Worm (Caenorhabditis elegans) whole organism, L4/young adult: ENCODE data around the gene nhr-92.
"Not testable (repeated sequence)": the region's sequence is repeated elsewhere in the genome, so short reads cannot be mapped to it uniquely, and the experiment has no call there.

Experiments used
- W03F9.2 ChIP-seq: fragments of 150-350 bp; optimal IDR thresholded peaks from 2 replicates; lab custom pipeline; 2014; ENCODE audit warnings: missing biosample characterization, missing genetic modification characterization
- dao-5 ChIP-seq: sonication (generic microtip); optimal IDR thresholded peaks from 2 replicates; lab custom pipeline; 2016; ENCODE audit warnings: missing genotype, missing genetic modification characterization, moderate library complexity, missing compliant biosample characterization
- him-1 ChIP-seq: sonication (generic microtip); optimal IDR thresholded peaks from 2 replicates; lab custom pipeline; 2016; ENCODE audit warnings: missing genotype, missing genetic modification reagents, missing genetic modification characterization, missing compliant biosample characterization

Gene nhr-92

DNA sequence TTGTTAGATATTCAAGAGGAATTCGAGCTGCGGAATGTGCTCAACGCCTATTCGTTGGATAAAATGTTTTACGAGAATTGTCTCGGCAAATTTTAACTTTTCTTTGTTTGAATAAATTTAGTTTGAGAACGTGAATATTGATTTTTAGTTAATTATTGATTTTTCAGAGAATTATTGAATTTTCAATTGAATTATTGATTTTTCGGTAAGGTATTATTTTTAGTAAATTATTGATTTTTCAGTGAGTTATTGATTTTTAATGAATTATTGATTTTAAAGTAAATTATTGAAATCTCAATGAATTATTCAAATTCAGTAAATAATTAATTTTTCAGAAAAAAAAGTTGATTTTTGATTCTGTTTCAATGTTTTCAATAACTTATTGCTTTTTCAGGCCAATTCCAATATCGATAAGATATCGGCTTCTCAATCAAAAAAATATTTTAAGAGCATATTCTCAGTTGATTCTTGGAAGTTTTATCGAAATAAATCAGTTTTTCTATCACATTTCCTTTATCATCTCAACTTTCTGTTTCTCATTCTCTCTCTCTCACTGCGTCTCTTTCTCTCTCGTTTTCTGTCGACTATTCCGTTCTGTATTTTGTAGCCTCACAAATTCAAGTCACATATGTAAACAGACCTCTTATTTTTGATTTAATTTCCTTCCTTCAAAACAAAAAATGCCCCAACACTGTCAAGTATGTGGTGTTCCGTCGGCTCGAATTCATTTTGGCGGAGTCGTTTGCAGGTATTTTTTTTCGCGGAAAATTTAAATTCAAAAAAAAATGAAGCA, at the start of gene nhr-92:
Gene nhr-92 (plus strand): TSS at position 576 of the 793 bp plus-strand sequence.
- TF ChIP-seq W03F9.2 (tag; lab: Kevin White, UChicago): no peak
- no peak for TF ChIP-seq him-1 (tag; lab: Kevin White, UChicago)
- TF ChIP-seq dao-5 (tag; lab: Kevin White, UChicago): no peak

DNA sequence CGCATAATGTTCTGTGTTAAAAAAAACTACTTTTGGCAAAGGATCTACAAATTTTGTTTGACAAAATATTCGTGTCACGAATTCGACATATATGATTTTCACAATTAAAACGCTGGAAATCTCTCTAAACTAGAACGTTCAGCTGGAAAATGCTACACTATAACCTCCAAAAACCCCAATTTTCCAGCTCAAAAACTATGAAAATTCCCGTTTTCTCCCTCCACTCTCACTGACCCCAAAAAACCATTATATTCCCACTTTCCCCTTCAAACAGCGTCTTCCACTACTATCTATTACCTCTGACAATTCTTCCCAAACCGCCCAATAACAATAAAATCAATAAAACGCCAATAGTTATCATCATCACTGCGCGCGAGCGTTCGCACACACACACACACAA, 43.2 kb upstream of the nhr-92 start, which contains the start of gene Y41D4B.14:
Gene Y41D4B.14 (plus strand): TSS at position 301 of the 400 bp plus-strand sequence.
- TF ChIP-seq W03F9.2 (tag; lab: Kevin White, UChicago): no peak
- no peak for TF ChIP-seq him-1 (tag; lab: Kevin White, UChicago)
- no peak for TF ChIP-seq dao-5 (tag; lab: Kevin White, UChicago)

DNA sequence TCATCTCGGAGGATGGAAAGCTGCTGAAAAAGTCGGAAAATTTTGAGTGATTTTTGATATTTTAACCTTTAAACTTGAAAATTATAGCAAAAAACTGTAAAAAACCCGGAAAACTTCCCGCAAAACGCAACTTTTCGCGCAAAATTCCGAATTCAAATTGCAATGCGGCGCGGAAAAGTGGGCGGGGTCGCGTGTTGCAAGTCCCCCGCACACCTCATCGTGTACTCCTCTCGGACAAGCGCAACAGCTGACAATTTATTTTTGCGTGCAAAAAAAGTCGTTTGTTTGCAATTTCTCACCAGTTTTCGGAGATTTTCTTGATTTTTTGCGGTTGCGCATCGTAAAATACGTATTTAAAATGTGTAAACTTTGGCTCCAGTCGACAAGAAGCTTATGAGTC, 24.1 kb upstream of the nhr-92 start, which contains the start of gene npp-8:
Gene npp-8 (minus strand): TSS at position 23 of the 400 bp plus-strand sequence.
- TF ChIP-seq dao-5 (tag; lab: Kevin White, UChicago) (no peak), W03F9.2 (tag; lab: Kevin White, UChicago) (peak; percentile 88)

DNA sequence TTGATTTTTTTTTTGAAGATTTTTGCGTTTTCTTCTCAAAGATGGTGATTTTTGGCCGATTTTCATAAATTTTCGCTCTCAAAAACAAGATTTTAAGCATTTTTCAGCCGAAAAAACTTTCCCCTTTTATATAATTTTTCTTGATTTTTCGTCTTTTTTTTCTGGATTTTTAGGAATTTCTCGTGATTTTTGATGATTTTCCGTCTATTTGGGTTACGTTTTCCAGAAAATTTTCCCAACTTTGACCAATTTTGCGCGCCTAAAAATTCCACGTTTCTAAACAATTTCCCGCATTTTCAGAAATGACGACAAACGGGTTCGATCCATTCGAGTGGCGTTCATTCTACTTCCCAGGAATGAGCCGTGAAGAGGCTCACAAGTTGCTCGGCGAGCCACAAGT, 22.9 kb upstream of the nhr-92 start, which contains the start of gene ced-2:
Gene ced-2 (plus strand): TSS at position 301 of the 400 bp plus-strand sequence.
- TF ChIP-seq dao-5 (tag; lab: Kevin White, UChicago) (no peak), W03F9.2 (tag; lab: Kevin White, UChicago) (no peak), him-1 (tag; lab: Kevin White, UChicago) (no peak)

DNA sequence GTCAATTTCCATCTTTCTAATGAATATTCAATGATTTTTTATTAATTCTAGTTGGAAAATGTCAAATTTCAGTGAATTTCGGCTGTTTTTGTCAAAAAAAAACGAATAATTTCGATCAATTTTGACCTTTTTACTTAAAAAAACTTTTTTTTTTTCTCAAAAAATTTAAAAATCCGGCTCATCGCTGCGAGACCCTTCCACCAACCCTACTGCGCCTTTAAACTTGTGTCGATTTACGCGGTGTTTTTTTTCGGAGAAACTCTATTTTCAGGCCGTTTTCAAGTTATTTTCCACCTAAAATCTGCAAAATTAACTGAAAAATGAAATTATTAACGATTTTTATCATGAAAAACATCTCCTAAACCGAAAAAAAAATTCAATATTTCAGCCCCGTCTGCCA, 19.1 kb upstream of the nhr-92 start:
- no peak for TF ChIP-seq him-1 (tag; lab: Kevin White, UChicago)
- TF ChIP-seq W03F9.2 (tag; lab: Kevin White, UChicago): no peak
- TF ChIP-seq dao-5 (tag; lab: Kevin White, UChicago): no peak

DNA sequence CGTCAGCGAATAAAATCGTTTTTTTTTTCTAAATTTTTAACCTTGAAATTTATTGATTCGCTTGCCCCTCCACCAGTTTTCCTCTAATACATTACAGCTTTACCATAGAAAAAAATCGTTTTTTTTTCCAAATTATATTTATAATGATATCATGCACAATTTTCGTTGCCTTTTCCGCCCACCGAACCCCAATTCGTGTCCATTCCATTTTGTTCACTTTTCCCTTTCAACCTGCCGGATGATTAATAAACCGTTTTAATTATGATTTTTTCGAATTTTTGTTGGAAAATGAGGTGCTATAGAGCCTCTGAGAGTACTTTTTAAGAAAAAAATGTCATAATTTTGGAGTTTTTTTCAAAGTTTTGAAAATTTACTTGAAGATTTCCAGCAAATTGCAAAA, 18.5 kb upstream of the nhr-92 start, which contains the start of gene set-23:
Gene set-23 (plus strand): TSS at position 301 of the 400 bp plus-strand sequence.
- TF ChIP-seq W03F9.2 (tag; lab: Kevin White, UChicago) (no peak), dao-5 (tag; lab: Kevin White, UChicago) (no peak), him-1 (tag; lab: Kevin White, UChicago) (no peak)

DNA sequence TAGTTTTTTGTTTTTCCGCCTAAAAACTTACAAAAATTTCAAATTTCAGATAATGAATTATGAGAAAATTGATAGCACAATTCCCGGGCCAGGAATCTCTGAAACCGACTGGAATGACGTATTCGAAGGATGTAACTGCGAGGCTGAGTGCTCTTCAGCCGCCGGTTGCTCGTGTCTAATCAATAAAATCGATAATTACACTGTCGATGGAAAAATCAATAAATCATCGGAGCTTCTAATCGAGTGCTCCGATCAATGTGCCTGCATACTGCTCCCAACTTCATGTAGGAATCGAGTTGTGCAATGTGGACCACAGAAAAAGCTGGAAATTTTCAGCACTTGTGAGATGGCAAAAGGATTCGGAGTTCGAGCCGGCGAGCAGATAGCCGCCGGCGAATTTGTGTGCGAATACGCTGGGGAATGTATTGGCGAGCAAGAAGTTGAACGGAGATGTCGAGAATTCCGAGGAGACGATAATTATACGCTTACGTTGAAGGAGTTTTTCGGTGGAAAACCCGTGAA, 16.9 kb upstream of the nhr-92 start:
- no peak for TF ChIP-seq him-1 (tag; lab: Kevin White, UChicago)
- no peak for TF ChIP-seq dao-5 (tag; lab: Kevin White, UChicago)
- no peak for TF ChIP-seq W03F9.2 (tag; lab: Kevin White, UChicago)

DNA sequence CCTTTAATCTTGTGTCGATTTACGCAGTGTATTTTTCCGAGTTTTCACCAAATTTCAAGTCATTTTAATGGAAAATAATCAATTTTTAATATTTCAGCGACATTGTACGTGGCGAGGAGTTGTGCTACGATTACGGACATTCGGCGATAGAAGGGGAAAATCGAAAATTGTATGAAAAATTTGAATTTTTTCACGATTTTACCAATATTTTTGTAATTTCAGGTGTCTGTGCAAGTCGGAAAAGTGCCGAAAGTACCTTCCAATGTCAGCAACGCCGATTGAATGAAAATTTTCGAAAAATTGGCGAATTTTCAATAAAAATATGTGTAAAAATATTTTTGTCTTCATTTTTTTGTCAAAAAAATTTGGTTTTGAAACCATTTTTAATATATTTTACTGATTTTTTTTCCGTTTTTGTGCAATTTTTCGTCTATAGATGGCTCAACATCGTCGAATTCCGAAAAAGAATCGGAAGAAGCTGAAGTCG, 14.6 kb upstream of the nhr-92 start, which contains the start of gene Y41D4B.11:
Gene Y41D4B.11 (plus strand): TSS at position 437 of the 487 bp plus-strand sequence.
- TF ChIP-seq him-1 (tag; lab: Kevin White, UChicago) (no peak), dao-5 (tag; lab: Kevin White, UChicago) (no peak), W03F9.2 (tag; lab: Kevin White, UChicago) (no peak)

DNA sequence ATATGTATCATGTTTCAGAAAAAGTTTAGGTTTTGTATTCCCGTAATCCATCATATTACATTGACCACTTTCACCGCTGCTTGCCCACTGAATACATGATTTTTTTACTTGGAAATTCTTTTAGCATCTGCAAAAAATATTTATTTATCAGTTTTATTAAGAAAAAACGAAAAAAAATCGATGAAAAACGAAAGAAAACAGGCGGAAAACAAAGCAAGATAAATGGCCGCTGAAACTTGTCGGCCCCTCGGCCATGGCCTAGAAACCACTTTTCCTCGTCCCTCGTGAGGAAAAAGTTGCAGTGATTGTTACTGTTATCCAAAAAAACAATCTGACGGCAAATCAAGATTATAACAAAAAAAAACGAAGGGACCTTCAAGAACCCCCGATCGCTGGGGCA, 9.9 kb upstream of the nhr-92 start, which contains the start of gene dsl-3:
Gene dsl-3 (plus strand): TSS at position 301 of the 400 bp plus-strand sequence.
- TF ChIP-seq W03F9.2, dao-5, him-1 (tag; lab: Kevin White, UChicago): not testable (repeated sequence)

DNA sequence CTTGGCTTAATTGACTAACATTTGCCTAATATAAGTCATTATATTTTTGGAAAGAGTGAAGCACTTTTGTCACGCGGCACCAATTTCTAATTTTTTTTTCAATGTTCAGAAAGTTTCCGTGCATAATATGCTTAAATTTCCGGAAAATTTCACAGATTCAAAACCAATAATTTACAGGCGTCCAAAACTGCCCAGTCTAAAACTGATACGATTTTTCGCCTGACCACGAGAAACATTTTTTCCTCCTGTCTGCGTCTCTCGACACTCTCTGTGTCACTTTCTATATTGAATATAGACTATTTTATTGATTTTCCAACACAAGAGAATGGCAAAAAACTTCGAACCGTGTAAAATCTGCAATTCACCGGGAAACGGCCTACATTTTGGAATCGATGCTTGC, 6.3 kb upstream of the nhr-92 start, which contains the start of gene nhr-122:
Gene nhr-122 (plus strand): TSS at position 301 of the 400 bp plus-strand sequence.
- no peak for TF ChIP-seq W03F9.2 (tag; lab: Kevin White, UChicago)
- no peak for TF ChIP-seq dao-5 (tag; lab: Kevin White, UChicago)
- no peak for TF ChIP-seq him-1 (tag; lab: Kevin White, UChicago)

DNA sequence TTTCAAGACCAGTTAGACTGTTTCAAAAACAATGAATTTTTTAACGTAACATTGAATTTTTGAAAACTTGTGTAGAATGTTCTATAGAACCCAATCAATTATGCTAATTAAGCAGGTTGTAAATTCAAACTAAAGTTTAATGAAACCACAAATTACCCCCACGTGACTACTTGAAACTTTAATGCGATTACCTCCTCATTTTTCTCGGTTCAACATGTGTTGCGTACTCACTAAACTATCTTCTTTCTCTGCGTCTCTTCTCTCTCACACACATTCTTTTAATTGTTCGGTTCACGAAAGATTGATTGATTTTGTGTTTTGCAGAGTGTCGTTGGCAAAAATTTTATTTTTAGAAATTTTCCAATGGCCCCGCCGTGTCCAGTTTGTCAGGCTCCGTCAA, 3.8 kb downstream of the nhr-92 start, which contains the start of gene nhr-87:
Gene nhr-87 (plus strand): TSS at position 318 of the 400 bp plus-strand sequence.
- TF ChIP-seq him-1 (tag; lab: Kevin White, UChicago) (no peak), W03F9.2 (tag; lab: Kevin White, UChicago) (no peak), dao-5 (tag; lab: Kevin White, UChicago) (no peak)

DNA sequence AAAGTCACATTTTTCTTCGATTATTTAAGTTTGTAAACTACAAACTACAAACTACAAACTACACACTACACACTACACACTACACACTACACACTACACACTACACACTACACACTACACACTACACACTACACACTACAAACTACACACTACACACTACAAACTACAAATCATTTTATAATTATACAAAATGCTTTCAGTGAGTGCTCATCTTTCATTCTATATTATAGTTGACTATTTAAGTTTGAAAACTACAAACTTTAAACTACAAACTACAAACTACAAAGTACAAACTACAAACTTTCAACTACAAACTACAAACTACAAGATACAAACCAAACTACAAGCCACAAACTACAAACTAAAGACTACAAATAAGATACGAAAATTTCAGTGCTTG, 4.6 kb downstream of the nhr-92 start:
- TF ChIP-seq him-1 (tag; lab: Kevin White, UChicago): no peak
- no peak for TF ChIP-seq W03F9.2 (tag; lab: Kevin White, UChicago)
- no peak for TF ChIP-seq dao-5 (tag; lab: Kevin White, UChicago)

DNA sequence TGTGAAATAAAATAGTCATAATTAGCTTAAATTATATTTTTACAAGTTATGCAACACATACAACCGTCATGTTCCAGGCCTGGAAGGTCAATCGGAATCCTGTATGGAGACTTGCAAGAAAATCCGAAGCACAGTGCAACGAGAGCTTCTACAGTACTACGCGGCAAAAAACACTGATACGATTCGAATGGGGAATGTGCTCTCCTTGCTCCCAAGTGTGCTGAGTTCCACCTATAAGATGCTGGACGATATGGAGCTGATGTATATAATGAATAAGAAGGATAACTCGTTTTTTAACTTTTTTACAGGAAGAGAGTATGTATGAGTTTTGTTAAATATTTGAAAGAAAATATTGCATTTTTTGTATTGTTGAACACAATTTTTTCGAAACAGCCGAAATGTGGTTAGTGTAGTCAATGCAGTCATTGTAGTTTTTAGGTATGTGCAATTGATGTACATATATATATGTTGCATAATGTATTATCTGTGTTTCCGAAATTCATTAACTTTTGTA, 6.5 kb downstream of the nhr-92 start, which contains the start of gene nhr-146:
Gene nhr-146 (plus strand): TSS at position 464 of the 514 bp plus-strand sequence.
- no peak for TF ChIP-seq him-1 (tag; lab: Kevin White, UChicago)
- TF ChIP-seq dao-5 (tag; lab: Kevin White, UChicago): no peak
